Worm (Caenorhabditis elegans) whole organism, mixed stage, embryonic: ENCODE results near the gene T27E7.1.

ENCODE experiments used
- blmp-1 ChIP-seq: fragments of 150-350 bp; optimal IDR thresholded peaks from 2 replicates; lab custom pipeline; 2014; ENCODE audit warnings: missing biosample characterization, missing genetic modification characterization
- ceh-39 ChIP-seq: fragments of 150-350 bp; optimal IDR thresholded peaks from 2 replicates; lab custom pipeline; 2014; ENCODE audit warnings: missing biosample characterization, missing genetic modification characterization
- ceh-43 ChIP-seq: fragments of 200-800 bp; sonication (Bioruptor generic); optimal IDR thresholded peaks from 2 replicates; lab custom pipeline; 2018; ENCODE audit warnings: mild to moderate bottlenecking, missing genetic modification characterization, moderate library complexity, missing compliant biosample characterization
- ces-1 ChIP-seq: fragments of 150-350 bp; optimal IDR thresholded peaks from 2 replicates; lab custom pipeline; 2014; ENCODE audit warnings: missing biosample characterization, missing genetic modification reagents, missing genetic modification characterization
- cnd-1 ChIP-seq: fragments of 200-800 bp; sonication (Bioruptor generic); optimal IDR thresholded peaks from 2 replicates; lab custom pipeline; 2018; ENCODE audit warnings: mild to moderate bottlenecking, missing genetic modification characterization, missing compliant biosample characterization
- drap-1 ChIP-seq: fragments of 200-800 bp; sonication (Bioruptor generic); optimal IDR thresholded peaks from 3 replicates; lab custom pipeline; 2018; ENCODE audit warnings: mild to moderate bottlenecking, missing genetic modification characterization, missing compliant biosample characterization
- elt-1 ChIP-seq: sonication (generic microtip); optimal IDR thresholded peaks from 2 replicates; lab custom pipeline; 2017; ENCODE audit warnings: missing genetic modification characterization, mild to moderate bottlenecking, missing compliant biosample characterization, antibody characterized with exemption, moderate library complexity, borderline replicate concordance; ENCODE audit not compliant: insufficient read depth
- elt-3 ChIP-seq: fragments of 150-350 bp; optimal IDR thresholded peaks from 2 replicates; lab custom pipeline; 2014; ENCODE audit warnings: missing biosample characterization, missing genetic modification characterization
- flh-1 ChIP-seq: fragments of 200-800 bp; sonication (Bioruptor generic); optimal IDR thresholded peaks from 2 replicates; lab custom pipeline; 2018; ENCODE audit warnings: mild to moderate bottlenecking, missing genetic modification characterization, moderate library complexity, missing compliant biosample characterization
- ham-2 ChIP-seq: fragments of 200-800 bp; sonication (Bioruptor generic); optimal IDR thresholded peaks from 2 replicates; lab custom pipeline; 2018; ENCODE audit warnings: mild to moderate bottlenecking, missing genetic modification characterization, missing compliant biosample characterization
- lin-32 ChIP-seq: fragments of 200-800 bp; sonication (Bioruptor generic); optimal IDR thresholded peaks from 2 replicates; lab custom pipeline; 2018; ENCODE audit warnings: mild to moderate bottlenecking, missing genetic modification characterization, missing compliant biosample characterization
- lsy-2 ChIP-seq: fragments of 150-350 bp; optimal IDR thresholded peaks from 2 replicates; lab custom pipeline; 2014; ENCODE audit warnings: missing biosample characterization, missing genetic modification characterization
- mab-5 ChIP-seq: fragments of 150-350 bp; optimal IDR thresholded peaks from 2 replicates; lab custom pipeline; 2014; ENCODE audit warnings: missing biosample characterization, missing genetic modification characterization
- mls-2 ChIP-seq: sonication (generic microtip); optimal IDR thresholded peaks from 2 replicates; lab custom pipeline; 2016; ENCODE audit warnings: mild to moderate bottlenecking, missing genetic modification characterization, moderate library complexity, missing compliant biosample characterization
- nhr-12 ChIP-seq: fragments of 150-350 bp; optimal IDR thresholded peaks from 2 replicates; lab custom pipeline; 2014; ENCODE audit warnings: missing biosample characterization, missing genetic modification characterization
- nhr-2 ChIP-seq: fragments of 150-350 bp; optimal IDR thresholded peaks from 2 replicates; lab custom pipeline; 2014; ENCODE audit warnings: missing biosample characterization, missing genetic modification characterization
- nhr-28 ChIP-seq: fragments of 150-350 bp; optimal IDR thresholded peaks from 2 replicates; lab custom pipeline; 2014; ENCODE audit warnings: missing biosample characterization, missing genetic modification characterization
- nhr-76 ChIP-seq: sonication (generic microtip); optimal IDR thresholded peaks from 2 replicates; lab custom pipeline; 2017; ENCODE audit warnings: missing biosample characterization, missing genetic modification characterization
- pha-4 ChIP-seq: fragments of 150-350 bp; optimal IDR thresholded peaks from 2 replicates; lab custom pipeline; 2018; ENCODE audit warnings: missing biosample characterization, missing genetic modification reagents, missing genetic modification characterization
- sem-2 ChIP-seq: fragments of 200-800 bp; sonication (Bioruptor generic); optimal IDR thresholded peaks from 2 replicates; lab custom pipeline; 2018; ENCODE audit warnings: mild to moderate bottlenecking, missing genetic modification characterization, missing compliant biosample characterization
- snpc-4 ChIP-seq: fragments of 150-350 bp; optimal IDR thresholded peaks from 2 replicates; lab custom pipeline; 2014; ENCODE audit warnings: missing biosample characterization, missing genetic modification characterization
- sptf-1 ChIP-seq: sonication (generic microtip); optimal IDR thresholded peaks from 2 replicates; lab custom pipeline; 2017; ENCODE audit warnings: mild to moderate bottlenecking, missing genetic modification characterization, moderate library complexity, missing compliant biosample characterization
- tbx-8 ChIP-seq: fragments of 200-800 bp; sonication (Bioruptor generic); optimal IDR thresholded peaks from 2 replicates; lab custom pipeline; 2018; ENCODE audit warnings: mild to moderate bottlenecking, missing genetic modification characterization, moderate library complexity, missing compliant biosample characterization
- unc-120 ChIP-seq: sonication (generic microtip); optimal IDR thresholded peaks from 2 replicates; lab custom pipeline; 2017; ENCODE audit warnings: missing genetic modification characterization, missing compliant biosample characterization; ENCODE audit not compliant: poor library complexity, severe bottlenecking
- unc-39 ChIP-seq: fragments of 150-350 bp; optimal IDR thresholded peaks from 2 replicates; lab custom pipeline; 2014; ENCODE audit warnings: missing biosample characterization, missing genetic modification characterization
- unc-62 ChIP-seq: fragments of 150-350 bp; optimal IDR thresholded peaks from 2 replicates; lab custom pipeline; 2014; ENCODE audit warnings: missing biosample characterization, missing genetic modification reagents, missing genetic modification characterization
- zip-8 ChIP-seq: fragments of 150-350 bp; optimal IDR thresholded peaks from 2 replicates; lab custom pipeline; 2014; ENCODE audit warnings: missing biosample characterization, missing genetic modification characterization

Gene T27E7.1

ce11 chrIV:14557642-14558041 is 38.1 kb downstream of the T27E7.1 start:
- no peak for TF ChIP-seq unc-120 (tag; lab: Kevin White, UChicago)
- TF ChIP-seq nhr-76 (tag; lab: Kevin White, UChicago): no peak
- TF ChIP-seq drap-1: no peak
- TF ChIP-seq, all 35 proteins: peak for 0

ce11 chrIV:14559267-14559666 is 39.7 kb downstream of the T27E7.1 start:
- TF ChIP-seq elt-1 (tag; lab: Kevin White, UChicago) (no peak), cnd-1 (no peak), nhr-12 (tag; lab: Kevin White, UChicago) (no peak), flh-1 (no peak), mls-2 (tag; lab: Kevin White, UChicago) (no peak), unc-39 (tag; lab: Kevin White, UChicago) (no peak), lin-32 (no peak), nhr-76 (tag; lab: Kevin White, UChicago) (no peak), drap-1 (no peak), pha-4 (tag; lab: Kevin White, UChicago) (no peak), ces-1 (no peak), mab-5 (tag; lab: Kevin White, UChicago) (no peak), elt-3 (tag; lab: Kevin White, UChicago) (no peak), blmp-1 (tag; lab: Kevin White, UChicago) (no peak), unc-62 (GFP tag; lab: Kevin White, UChicago) (no peak), unc-120 (tag; lab: Kevin White, UChicago) (no peak), nhr-2 (no peak), ham-2 (GFP tag; lab: Kevin White, UChicago) (no peak)

DNA sequence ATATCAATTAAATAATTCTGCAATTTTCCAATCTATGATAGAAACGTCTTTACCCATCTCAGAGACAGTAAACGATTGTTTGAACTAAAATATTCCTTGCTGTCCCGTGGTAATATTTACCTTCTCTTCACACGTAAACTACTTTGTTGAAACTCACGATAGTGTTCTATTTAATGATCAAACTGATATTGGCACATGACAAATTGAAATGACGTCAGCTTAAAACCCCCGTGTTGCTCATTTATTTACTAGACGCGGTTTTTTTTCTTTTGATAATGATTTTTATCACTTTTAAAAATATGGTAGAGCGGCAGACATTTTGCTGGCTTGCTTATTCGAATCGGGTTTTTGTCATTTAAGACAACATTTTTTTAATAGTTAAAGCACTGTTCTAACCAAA is 42.1 kb downstream of the T27E7.1 start:
- TF ChIP-seq ceh-43: no peak
- no peak for TF ChIP-seq snpc-4 (tag; lab: Kevin White, UChicago)

- TF ChIP-seq sptf-1 (tag; lab: Kevin White, UChicago) (no peak), tbx-8 (GFP tag; lab: Kevin White, UChicago) (no peak), ceh-43 (no peak), snpc-4 (tag; lab: Kevin White, UChicago) (no peak), lsy-2 (tag; lab: Kevin White, UChicago) (no peak), nhr-12 (tag; lab: Kevin White, UChicago) (no peak), cnd-1 (no peak), ces-1 (no peak), blmp-1 (tag; lab: Kevin White, UChicago) (no peak), pha-4 (tag; lab: Kevin White, UChicago) (no peak), ceh-39 (no peak)
Observed at ce11 chrIV:14562649-14563268, 43.2 kb downstream of the T27E7.1 start.

DNA sequence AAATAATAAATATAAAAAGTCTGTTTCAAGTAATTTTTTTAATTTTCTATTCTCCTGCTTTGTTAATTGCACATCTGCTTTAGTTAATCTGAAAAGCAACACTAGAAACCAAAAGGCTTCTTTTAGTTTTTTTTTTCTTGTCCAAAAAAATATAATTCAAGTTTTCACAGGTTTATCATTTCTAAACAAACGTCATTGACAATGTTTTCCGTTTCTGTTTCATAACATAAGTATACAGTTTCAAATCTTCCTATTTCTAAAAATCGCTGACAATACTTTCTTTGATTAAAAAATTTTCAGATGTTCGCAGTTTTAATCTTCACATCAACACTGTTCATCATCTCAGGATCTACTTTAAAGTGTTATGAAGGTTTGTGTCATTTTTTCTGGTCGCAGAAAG is 45.5 kb downstream of the T27E7.1 start, which contains the start of gene Y57G11B.2:
Gene Y57G11B.2 (plus strand): TSS at position 301 of the 400 bp plus-strand sequence.
- TF ChIP-seq sem-2 (GFP tag; lab: Kevin White, UChicago): no peak
- TF ChIP-seq drap-1: no peak
- no peak for TF ChIP-seq tbx-8 (GFP tag; lab: Kevin White, UChicago)
- TF ChIP-seq zip-8: no peak
- TF ChIP-seq nhr-28 (tag; lab: Kevin White, UChicago): no peak
- TF ChIP-seq unc-120 (tag; lab: Kevin White, UChicago): no peak
- TF ChIP-seq nhr-12 (tag; lab: Kevin White, UChicago): no peak
- no peak for TF ChIP-seq pha-4 (tag; lab: Kevin White, UChicago)
- TF ChIP-seq elt-1 (tag; lab: Kevin White, UChicago): no peak
